Worm (Caenorhabditis elegans): ENCODE measurements around the gene tag-321.

tag-321 gene

DNA sequence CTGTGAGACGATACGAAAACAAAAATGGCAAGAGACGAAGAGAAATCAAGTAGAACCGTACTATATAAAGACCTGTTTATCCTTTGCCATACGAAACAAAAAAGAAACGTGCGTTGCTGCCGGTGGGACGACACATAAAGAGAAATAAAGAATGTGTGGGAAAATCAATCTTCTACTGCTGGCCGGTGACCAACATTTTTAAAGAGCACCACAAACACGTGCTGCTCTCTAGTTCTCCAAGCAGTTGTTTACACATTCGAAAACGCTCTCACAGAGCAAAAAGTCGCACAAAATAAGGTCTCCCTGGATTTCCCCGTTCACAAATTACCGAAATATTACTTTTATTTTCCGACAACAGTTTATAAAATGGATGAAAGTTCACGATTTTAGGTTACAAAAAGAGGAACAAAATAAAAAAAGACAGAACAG lies 5.9 kb upstream of the tag-321 start, which contains the start of gene imp-3 (continued):
- TF ChIP-seq pha-4 (GFP tag; IDR thresholded peaks at IDR 0.05), result peak; percentile 71; the same call in 1 of the 2 replicates
- TF ChIP-seq pha-4 (tag; optimal IDR thresholded peaks at IDR 0.05), result peak; percentile 49
- TF ChIP-seq lsy-2 (tag; optimal IDR thresholded peaks at IDR 0.05), result peak; percentile 30 to 83
- TF ChIP-seq ztf-7 (tag; optimal IDR thresholded peaks at IDR 0.05), result no peak
- TF ChIP-seq Y48G9A.11 (GFP tag; IDR thresholded peaks at IDR 0.05), result peak; percentile 64
- TF ChIP-seq F37D6.2 (tag; optimal IDR thresholded peaks at IDR 0.05), result no peak
- TF ChIP-seq F26F4.8 (GFP tag; conservative IDR thresholded peaks at IDR 0.05), result no peak
- TF ChIP-seq snpc-1.2 (GFP tag; IDR thresholded peaks at IDR 0.05), result peak; percentile 30; the same call in 1 of the 2 replicates
- TF ChIP-seq F44E2.7 (GFP tag; IDR thresholded peaks at IDR 0.05), result no peak
- peak in 1 of 2 experiments; percentile 76; a peak in 2 of 4 replicates for TF ChIP-seq madf-5 (GFP tag; IDR thresholded peaks at IDR 0.05)
- TF ChIP-seq fos-1 (tag; optimal IDR thresholded peaks at IDR 0.05), result no peak
- peak; percentile 98 for TF ChIP-seq aha-1 (tag)
- no peak for TF ChIP-seq lin-15B (tag; optimal IDR thresholded peaks at IDR 0.05)
- TF ChIP-seq sdz-12 (GFP tag; optimal IDR thresholded peaks at IDR 0.05), result no peak
- TF ChIP-seq lin-1 (GFP tag; IDR thresholded peaks at IDR 0.05), result 0 out of 2 replicates have a peak, but pooled peaks have one; percentile 47
- no peak for TF ChIP-seq ZK546.5 (tag; optimal IDR thresholded peaks at IDR 0.05)
- peak; percentile 53 for TF ChIP-seq zfp-3 (GFP tag; conservative IDR thresholded peaks at IDR 0.05)

DNA sequence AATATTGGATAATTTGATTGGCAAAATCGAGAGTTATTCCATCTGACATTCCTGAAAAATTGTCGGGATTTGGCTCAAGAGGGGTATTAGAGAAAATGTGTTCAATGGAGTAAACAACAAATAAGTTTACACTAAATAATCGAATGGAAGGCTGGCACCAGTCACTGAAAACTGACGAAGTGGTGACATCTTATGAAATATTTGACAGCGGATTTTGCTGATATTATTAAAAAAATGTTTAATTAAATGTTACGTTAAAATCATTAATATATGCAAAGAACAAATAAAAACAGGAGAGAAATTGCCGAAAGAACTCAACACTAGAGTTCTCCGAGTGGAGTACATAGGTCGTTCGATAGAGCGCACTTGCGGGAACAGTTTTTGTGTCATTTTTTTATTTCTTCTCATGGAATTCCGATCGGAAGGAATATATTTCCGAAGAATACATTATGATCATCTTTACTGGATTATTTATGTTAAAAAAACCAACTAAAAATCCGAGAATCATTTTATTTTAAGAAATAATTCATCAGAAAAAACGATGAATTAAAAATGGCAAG lies 1.9 kb upstream of the tag-321 start, which contains the start of gene tag-322:
TSS of gene tag-322 (minus strand) at position 51 of the 560 bp plus-strand sequence.
- peak in 1 of 2 experiments; percentile 32 for TF ChIP-seq daf-16 (GFP tag; optimal IDR thresholded peaks at IDR 0.05)
- TF ChIP-seq daf-16 (tag; optimal IDR thresholded peaks at IDR 0.05), result peak; percentile 45
- peak; percentile 71 for TF ChIP-seq dpl-1 (GFP tag; optimal IDR thresholded peaks at IDR 0.05)
- peak; percentile 42 for TF ChIP-seq nhr-102 (tag; optimal IDR thresholded peaks at IDR 0.05)
- TF ChIP-seq pha-4 (GFP tag; IDR thresholded peaks at IDR 0.05), result no peak
- peak; percentile 18 for TF ChIP-seq pha-4 (tag; optimal IDR thresholded peaks at IDR 0.05)
- peak; percentile 21 for TF ChIP-seq lin-13 (GFP tag; optimal IDR thresholded peaks at IDR 0.05)
- TF ChIP-seq F37D6.2 (tag; optimal IDR thresholded peaks at IDR 0.05), result peak; percentile 16
- TF ChIP-seq ama-1 (optimal IDR thresholded peaks at IDR 0.05), result peak; percentile 44
- TF ChIP-seq mes-2 (tag; optimal IDR thresholded peaks at IDR 0.05; ENCODE audit: poor library complexity, severe bottlenecking), result peak; percentile 84
- peak; percentile 96 for TF ChIP-seq lin-38 (GFP tag; IDR thresholded peaks at IDR 0.05)
- TF ChIP-seq hlh-11 (tag; optimal IDR thresholded peaks at IDR 0.05), result peak; percentile 32
- TF ChIP-seq nhr-28 (tag; optimal IDR thresholded peaks at IDR 0.05), result peak; percentile 44
- TF ChIP-seq nhr-77 (tag; optimal IDR thresholded peaks at IDR 0.05), result peak; percentile 42
- peak; percentile 58 for TF ChIP-seq spr-1 (tag; optimal IDR thresholded peaks at IDR 0.05)
- TF ChIP-seq hif-1 (tag; optimal IDR thresholded peaks at IDR 0.05), result peak in 1 of 2 experiments; percentile 4
- no peak for TF ChIP-seq dmd-9 (GFP tag; IDR thresholded peaks at IDR 0.05)
- no peak for TF ChIP-seq lin-29 (GFP tag; IDR thresholded peaks at IDR 0.05)
- TF ChIP-seq madf-5 (GFP tag; IDR thresholded peaks at IDR 0.05), result no peak
- no peak for TF ChIP-seq ceh-32 (tag; optimal IDR thresholded peaks at IDR 0.05; ENCODE audit: poor library complexity)
- peak; percentile 25; the same call in 1 of the 2 replicates for TF ChIP-seq dmd-6 (GFP tag; IDR thresholded peaks at IDR 0.05)
- TF ChIP-seq hlh-30 (tag; optimal IDR thresholded peaks at IDR 0.05; ENCODE audit: insufficient read depth), result peak; percentile 54
- TF ChIP-seq F26F4.8 (GFP tag; conservative IDR thresholded peaks at IDR 0.05), result no peak
- TF ChIP-seq T20F7.1 (GFP tag; optimal IDR thresholded peaks at IDR 0.05), result peak; percentile 47
- TF ChIP-seq ceh-28 (tag; optimal IDR thresholded peaks at IDR 0.05), result no peak
- TF ChIP-seq ceh-44 (GFP tag; IDR thresholded peaks at IDR 0.05), result no peak
- no peak for TF ChIP-seq lim-7 (GFP tag; IDR thresholded peaks at IDR 0.05)
- TF ChIP-seq mep-1 (tag; optimal IDR thresholded peaks at IDR 0.05), result peak; percentile 85
- TF ChIP-seq nhr-6 (tag; optimal IDR thresholded peaks at IDR 0.05), result peak; percentile 31
- TF ChIP-seq dve-1 (tag; optimal IDR thresholded peaks at IDR 0.05; ENCODE audit: insufficient read depth), result peak; percentile 70
- TF ChIP-seq lsy-2 (tag; optimal IDR thresholded peaks at IDR 0.05), result peak; percentile 32 to 92
- TF ChIP-seq zfp-3 (GFP tag; conservative IDR thresholded peaks at IDR 0.05), result no peak
- TF ChIP-seq arid-1 (GFP tag; conservative IDR thresholded peaks at IDR 0.05), result 0 out of 2 replicates have a peak, but pooled peaks have one; percentile 32
- TF ChIP-seq rbr-2 (tag; optimal IDR thresholded peaks at IDR 0.05), result peak; percentile 62
- peak; percentile 11 for TF ChIP-seq ztf-7 (tag; optimal IDR thresholded peaks at IDR 0.05)
